In genomic region chr3R:10433408-10433980, dm6 we compare ENCODE assay signal across 3 fruit fly cellular contexts.
TF ChIP-seq lines count a peak whose summit lies in the region.

No protein-coding gene starts in this region.

- TF ChIP-seq CTCF in whole organism, embryonic (GFP tag; optimal IDR thresholded peaks at IDR 0.05; lab: Kevin White, UChicago): no peak

TF ChIP-seq in whole organism, embryonic, 481 proteins besides CTCF, POLR2A, EP300 and RAD21:
- TF ChIP-seq tin (GFP tag; optimal IDR thresholded peaks at IDR 0.05; lab: Kevin White, UChicago) (no peak), cwo (GFP tag; optimal IDR thresholded peaks at IDR 0.05; lab: Kevin White, UChicago) (peak; percentile 70), onecut (GFP tag; IDR thresholded peaks at IDR 0.05; lab: Robert Waterston, UW) (peak; percentile 58; the same call in 1 of the 2 replicates), CG6791 (GFP tag; IDR thresholded peaks at IDR 0.05; lab: Robert Waterston, UW; ENCODE audit: partially characterized antibody) (no peak), cg (GFP tag; optimal IDR thresholded peaks at IDR 0.05; lab: Kevin White, UChicago) (peak; percentile 49), kah (GFP tag; optimal IDR thresholded peaks at IDR 0.05; lab: Kevin White, UChicago) (peak; percentile 60), CG9437 (GFP tag; optimal IDR thresholded peaks at IDR 0.05; lab: Kevin White, UChicago) (no peak), CG13775 (GFP tag; optimal IDR thresholded peaks at IDR 0.05; lab: Kevin White, UChicago) (no peak), Xbp1 (GFP tag; optimal IDR thresholded peaks at IDR 0.05; lab: Kevin White, UChicago) (peak; percentile 13), tgo (GFP tag; IDR thresholded peaks at IDR 0.05; lab: Robert Waterston, UW) (no peak), Abd-B (GFP tag; optimal IDR thresholded peaks at IDR 0.05; lab: Kevin White, UChicago) (peak; percentile 56), repo (GFP tag; optimal IDR thresholded peaks at IDR 0.05; lab: Kevin White, UChicago) (no peak), scrt (GFP tag; optimal IDR thresholded peaks at IDR 0.05; lab: Kevin White, UChicago) (peak; percentile 90), mirr (GFP tag; optimal IDR thresholded peaks at IDR 0.05; lab: Kevin White, UChicago) (no peak), Hsf (GFP tag; optimal IDR thresholded peaks at IDR 0.05; lab: Kevin White, UChicago) (no peak), CG14965 (GFP tag; optimal IDR thresholded peaks at IDR 0.05; lab: Kevin White, UChicago; ENCODE audit: borderline replicate concordance) (no peak), cad (GFP tag; optimal IDR thresholded peaks at IDR 0.05; lab: Kevin White, UChicago) (peak; percentile 67), abd-A (tag; optimal IDR thresholded peaks at IDR 0.05; lab: Kevin White, UChicago) (peak; percentile 95), CG12219 (GFP tag; optimal IDR thresholded peaks at IDR 0.05; lab: Kevin White, UChicago) (no peak), Hey (tag; optimal IDR thresholded peaks at IDR 0.05; lab: Kevin White, UChicago) (peak; percentile 95), tll (GFP tag; optimal IDR thresholded peaks at IDR 0.05; lab: Kevin White, UChicago) (peak in 1 of 2 experiments; percentile 33), ssp (GFP tag; IDR thresholded peaks at IDR 0.05; lab: Robert Waterston, UW) (no peak), stc (GFP tag; IDR thresholded peaks at IDR 0.05; lab: Robert Waterston, UW) (no peak)

TF ChIP-seq in whole organism, prepupa, 60 proteins besides CTCF, POLR2A, EP300 and RAD21:
- TF ChIP-seq CG34406 (GFP tag; optimal IDR thresholded peaks at IDR 0.05; lab: Kevin White, UChicago) (no peak), svp (GFP tag; lab: Kevin White, UChicago) (peak; percentile 23), CG8319 (GFP tag; optimal IDR thresholded peaks at IDR 0.05; lab: Kevin White, UChicago) (no peak), cyc (GFP tag; optimal IDR thresholded peaks at IDR 0.05; lab: Kevin White, UChicago) (no peak), dac (GFP tag; optimal IDR thresholded peaks at IDR 0.05; lab: Kevin White, UChicago) (no peak)
TF ChIP-seq in whole organism, prepupa: peak in this region for 1.

TF ChIP-seq in whole organism, wandering third instar larva, 38 proteins besides CTCF, POLR2A, EP300 and RAD21:
- TF ChIP-seq Dfd (GFP tag; optimal IDR thresholded peaks at IDR 0.05; lab: Kevin White, UChicago) (peak; percentile 61), dl (GFP tag; optimal IDR thresholded peaks at IDR 0.05; lab: Kevin White, UChicago; ENCODE audit: insufficient read depth in 1 of 2, partially characterized antibody in 2 of 2) (no peak)
